Worm (Caenorhabditis elegans): ENCODE data around the gene D1086.7.

The D1086.7 gene

ce11 chrV:14092403-14092802 lies 8.3 kb downstream of the D1086.7 start, which contains the start of gene D1086.3 (continued):
- TF ChIP-seq nhr-23 (tag; optimal IDR thresholded peaks at IDR 0.05): no peak
- TF ChIP-seq ama-1 (optimal IDR thresholded peaks at IDR 0.05): peak; percentile 90
- TF ChIP-seq eor-1 (tag; optimal IDR thresholded peaks at IDR 0.05): no peak
- no peak for TF ChIP-seq fkh-2 (tag; optimal IDR thresholded peaks at IDR 0.05)
- peak; percentile 67 for TF ChIP-seq pqm-1 (tag; optimal IDR thresholded peaks at IDR 0.05)
- peak; percentile 29 for TF ChIP-seq nfya-1 (tag; optimal IDR thresholded peaks at IDR 0.05; ENCODE audit: insufficient read depth)

- TF ChIP-seq egl-5 (tag; optimal IDR thresholded peaks at IDR 0.05) (peak; percentile 44), nfya-1 (tag; optimal IDR thresholded peaks at IDR 0.05; ENCODE audit: insufficient read depth) (peak; percentile 8), nhr-28 (tag; optimal IDR thresholded peaks at IDR 0.05) (no peak)
Observed at ce11 chrV:14093805-14094204, 9.7 kb downstream of the D1086.7 start, which contains the start of gene D1086.8. Gene D1086.8, plus strand, starts transcription at chrV:14094105.

ce11 chrV:14094546-14094945 lies 10.5 kb downstream of the D1086.7 start:
- TF ChIP-seq ama-1 (optimal IDR thresholded peaks at IDR 0.05) (no peak), ceh-28 (tag; optimal IDR thresholded peaks at IDR 0.05) (no peak), skn-1 (tag; optimal IDR thresholded peaks at IDR 0.05) (no peak), nhr-43 (tag; optimal IDR thresholded peaks at IDR 0.05; ENCODE audit: poor library complexity, severe bottlenecking) (no peak), jun-1 (tag; optimal IDR thresholded peaks at IDR 0.05) (no peak), nfya-1 (tag; optimal IDR thresholded peaks at IDR 0.05; ENCODE audit: insufficient read depth) (no peak)

- TF ChIP-seq nhr-23 (tag; optimal IDR thresholded peaks at IDR 0.05) (peak; percentile 78), elt-2 (tag; optimal IDR thresholded peaks at IDR 0.05) (no peak), pqm-1 (tag; optimal IDR thresholded peaks at IDR 0.05) (no peak), nhr-28 (tag; optimal IDR thresholded peaks at IDR 0.05) (no peak), elt-3 (tag; optimal IDR thresholded peaks at IDR 0.05) (no peak), nhr-43 (tag; optimal IDR thresholded peaks at IDR 0.05; ENCODE audit: poor library complexity, severe bottlenecking) (peak; percentile 32), ztf-11 (tag; optimal IDR thresholded peaks at IDR 0.05) (no peak), egl-5 (tag; optimal IDR thresholded peaks at IDR 0.05) (no peak), ztf-4 (tag; optimal IDR thresholded peaks at IDR 0.05) (no peak), nhr-25 (tag; optimal IDR thresholded peaks at IDR 0.05) (peak; percentile 56), fkh-10 (GFP tag; optimal IDR thresholded peaks at IDR 0.05) (no peak), nhr-67 (tag; optimal IDR thresholded peaks at IDR 0.05) (no peak), nhr-237 (tag; optimal IDR thresholded peaks at IDR 0.05) (no peak), sea-2 (GFP tag; optimal IDR thresholded peaks at IDR 0.05) (no peak), nhr-11 (tag; optimal IDR thresholded peaks at IDR 0.05) (no peak), unc-62 (GFP tag; optimal IDR thresholded peaks at IDR 0.05) (no peak), fkh-2 (tag; optimal IDR thresholded peaks at IDR 0.05) (no peak)
Observed at ce11 chrV:14094953-14095352, 10.9 kb downstream of the D1086.7 start.

- no peak for TF ChIP-seq ceh-9 (tag; optimal IDR thresholded peaks at IDR 0.05)
- no peak for TF ChIP-seq mml-1 (tag; optimal IDR thresholded peaks at IDR 0.05)
- no peak for TF ChIP-seq elt-1 (tag; optimal IDR thresholded peaks at IDR 0.05)
- no peak for TF ChIP-seq pha-4 (tag; optimal IDR thresholded peaks at IDR 0.05)
- TF ChIP-seq fkh-10 (GFP tag; optimal IDR thresholded peaks at IDR 0.05): no peak
- no peak for TF ChIP-seq ztf-4 (tag; optimal IDR thresholded peaks at IDR 0.05)
- no peak for TF ChIP-seq ceh-16 (tag; optimal IDR thresholded peaks at IDR 0.05)
- TF ChIP-seq ama-1 (optimal IDR thresholded peaks at IDR 0.05): no peak
- TF ChIP-seq zag-1 (tag; optimal IDR thresholded peaks at IDR 0.05): no peak
Observed at ce11 chrV:14097358-14097757, 13.3 kb downstream of the D1086.7 start.

- no peak for TF ChIP-seq nhr-23 (tag; optimal IDR thresholded peaks at IDR 0.05)
- no peak for TF ChIP-seq nhr-25 (tag; optimal IDR thresholded peaks at IDR 0.05)
- TF ChIP-seq eor-1 (tag; optimal IDR thresholded peaks at IDR 0.05): no peak
- TF ChIP-seq sea-2 (GFP tag; optimal IDR thresholded peaks at IDR 0.05): no peak
- no peak for TF ChIP-seq skn-1 (tag; optimal IDR thresholded peaks at IDR 0.05)
- no peak for TF ChIP-seq hmg-11 (tag; optimal IDR thresholded peaks at IDR 0.05)
- TF ChIP-seq egl-5 (tag; optimal IDR thresholded peaks at IDR 0.05): no peak
- no peak for TF ChIP-seq unc-39 (tag; optimal IDR thresholded peaks at IDR 0.05)
Observed at ce11 chrV:14098519-14098918, 14.4 kb downstream of the D1086.7 start, which contains the start of the genes D1086.2 and D1086.1. Gene D1086.2, minus strand, starts transcription at chrV:14098668. Gene D1086.1, plus strand, starts transcription at chrV:14098858.

Data from whole organism, L3 larva.